Fruit fly (Drosophila melanogaster) S2 (cell line): ENCODE data around the gene CG13258.

Experiments used
- CG8478 ChIP-seq: fragments of >200 bp; optimal IDR thresholded peaks from 2 replicates; lab custom pipeline; 2018
- CTCF ChIP-seq, 2 experiments: fragments of >200 bp; optimal IDR thresholded peaks; 2 replicates each; lab custom pipeline; 2018

DNA sequence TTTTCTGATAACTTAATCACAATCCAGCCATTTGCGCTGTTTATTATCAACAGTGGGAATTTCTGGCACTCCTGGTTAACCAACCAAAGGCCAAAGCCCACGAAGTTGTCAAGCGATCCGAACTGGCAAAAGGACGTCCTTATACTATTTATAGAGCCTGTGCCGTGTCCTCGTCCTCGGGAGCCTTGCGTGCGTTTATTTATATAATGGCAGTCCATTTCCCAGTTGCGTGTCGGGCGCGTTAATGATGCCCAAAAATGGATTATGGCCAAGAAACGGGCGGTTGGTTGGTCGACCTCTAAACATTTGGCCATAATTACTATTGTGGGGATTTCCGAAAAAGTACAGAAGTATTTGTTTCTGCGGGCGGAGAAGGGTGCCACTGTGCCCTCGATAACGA is 27.6 kb upstream of the CG13258 start:
- TF ChIP-seq CG8478 (lab: Kevin White, UChicago), result no peak
- no peak for TF ChIP-seq CTCF (optimal IDR thresholded peaks at IDR 0.05; lab: Kevin White, UChicago)
